Fruit fly (Drosophila melanogaster) whole organism, pupa: ENCODE results near the gene CG7458.

ENCODE experiments used
- CG10348 ChIP-seq: fragments of 200-800 bp; sonication (Bioruptor generic); IDR thresholded peaks from 2 replicates; pipeline ENCODE4 v1.3.6; 2022; ENCODE audit warnings: missing biosample characterization, missing genetic modification characterization
- CG12605 ChIP-seq: fragments of 200-800 bp; sonication (Bioruptor generic); IDR thresholded peaks from 2 replicates; pipeline ENCODE4 v1.3.6; 2022; ENCODE audit warnings: missing biosample characterization, missing genetic modification characterization
- CG13204 ChIP-seq: fragments of 200-800 bp; sonication (Bioruptor generic); optimal IDR thresholded peaks from 2 replicates; lab custom pipeline; 2018; ENCODE audit warnings: missing biosample characterization, mild to moderate bottlenecking, missing genetic modification characterization, moderate library complexity
- CG14655 ChIP-seq: fragments of 200-800 bp; sonication (Bioruptor generic); optimal IDR thresholded peaks from 3 replicates; lab custom pipeline; 2017; ENCODE audit warnings: mild to moderate bottlenecking, missing biosample characterization, missing genetic modification reagents, missing genetic modification characterization
- CG15710 ChIP-seq: fragments of 200-800 bp; sonication (Bioruptor generic); optimal IDR thresholded peaks from 2 replicates; lab custom pipeline; 2018; ENCODE audit warnings: missing biosample characterization, mild to moderate bottlenecking, missing genetic modification characterization, moderate library complexity
- CG17806 ChIP-seq: fragments of 200-800 bp; sonication (Bioruptor generic); optimal IDR thresholded peaks from 2 replicates; lab custom pipeline; 2018; ENCODE audit warnings: missing biosample characterization, mild to moderate bottlenecking, missing genetic modification characterization, moderate library complexity
- CG32121 ChIP-seq: fragments of 200-800 bp; sonication (Bioruptor generic); IDR thresholded peaks from 2 replicates; pipeline ENCODE4 v1.3.6; 2022; ENCODE audit warnings: missing biosample characterization, missing genetic modification characterization
- CG34367 ChIP-seq: fragments of 200-800 bp; sonication (Bioruptor generic); optimal IDR thresholded peaks from 2 replicates; lab custom pipeline; 2018; ENCODE audit warnings: missing biosample characterization, mild to moderate bottlenecking, missing genetic modification characterization
- CG4496 ChIP-seq: fragments of 200-800 bp; sonication (Bioruptor generic); IDR thresholded peaks from 3 replicates; pipeline ENCODE4 v1.3.6; 2022; ENCODE audit warnings: missing biosample characterization, missing genetic modification characterization
- CG8159 ChIP-seq: fragments of 200-800 bp; sonication (Bioruptor generic); optimal IDR thresholded peaks from 3 replicates; lab custom pipeline; 2018; ENCODE audit warnings: missing biosample characterization, mild to moderate bottlenecking, missing genetic modification characterization, moderate library complexity
- CG8301 ChIP-seq: fragments of 200-800 bp; sonication (Bioruptor generic); optimal IDR thresholded peaks from 2 replicates; lab custom pipeline; 2018; ENCODE audit warnings: missing biosample characterization, mild to moderate bottlenecking, missing genetic modification characterization
- CG9948 ChIP-seq: fragments of 200-800 bp; sonication (Bioruptor generic); optimal IDR thresholded peaks from 2 replicates; lab custom pipeline; 2018; ENCODE audit warnings: missing biosample characterization, mild to moderate bottlenecking, missing genetic modification characterization, moderate library complexity
- D1 ChIP-seq: fragments of 200-800 bp; sonication (Bioruptor generic); optimal IDR thresholded peaks from 2 replicates; lab custom pipeline; 2018; ENCODE audit warnings: missing biosample characterization, mild to moderate bottlenecking, missing genetic modification characterization, moderate library complexity
- EcR ChIP-seq: fragments of 200-800 bp; sonication (Bioruptor generic); optimal IDR thresholded peaks from 3 replicates; lab custom pipeline; 2019; ENCODE audit warnings: missing biosample characterization, missing genetic modification characterization, mild to moderate bottlenecking, moderate library complexity, missing genetic modification reagents
- Ets98B ChIP-seq: fragments of 200-800 bp; sonication (Bioruptor generic); IDR thresholded peaks from 2 replicates; pipeline ENCODE4 v1.3.6; 2022; ENCODE audit warnings: missing biosample characterization, missing genetic modification characterization
- Pif1A ChIP-seq: fragments of 200-800 bp; sonication (Bioruptor generic); optimal IDR thresholded peaks from 3 replicates; lab custom pipeline; 2016; ENCODE audit warnings: missing biosample characterization, missing genetic modification characterization
- Pif1B ChIP-seq: fragments of 200-800 bp; sonication (Bioruptor generic); optimal IDR thresholded peaks from 3 replicates; lab custom pipeline; 2016; ENCODE audit warnings: missing biosample characterization, missing genetic modification characterization
- Snoo ChIP-seq: fragments of 200-800 bp; sonication (Bioruptor generic); optimal IDR thresholded peaks from 3 replicates; lab custom pipeline; 2017; ENCODE audit warnings: missing biosample characterization, mild to moderate bottlenecking, missing genetic modification characterization, inconsistent platforms
- fd96Ca ChIP-seq: fragments of 200-800 bp; sonication (Bioruptor generic); IDR thresholded peaks from 3 replicates; pipeline ENCODE4 v1.3.6; 2022; ENCODE audit warnings: missing biosample characterization, missing genetic modification characterization
- gl ChIP-seq: fragments of 200-800 bp; sonication (Bioruptor generic); optimal IDR thresholded peaks from 2 replicates; lab custom pipeline; 2018; ENCODE audit warnings: missing biosample characterization, mild to moderate bottlenecking, missing genetic modification characterization
- rn ChIP-seq: fragments of 200-800 bp; sonication (Bioruptor generic); IDR thresholded peaks from 2 replicates; pipeline ENCODE4 v1.3.6; 2022; ENCODE audit warnings: missing biosample characterization, missing genetic modification characterization

The CG7458 gene

dm6 chr3L:21936152-21936551, 18.8 kb upstream of the CG7458 start:
- no peak for TF ChIP-seq gl (tag; lab: Kevin White, UChicago)
- TF ChIP-seq EcR (GFP tag; lab: Kevin White, UChicago) = no peak
- no peak for TF ChIP-seq CG8301
- TF ChIP-seq CG32121 (GFP tag; lab: Robert Waterston, UW) = no peak
- TF ChIP-seq Pif1B (GFP tag; lab: Kevin White, UChicago) = no peak
- no peak for TF ChIP-seq CG15710 (tag; lab: Kevin White, UChicago)
- TF ChIP-seq Ets98B = no peak
- TF ChIP-seq CG9948 (tag; lab: Kevin White, UChicago) = no peak
- TF ChIP-seq CG17806 (tag; lab: Kevin White, UChicago) = no peak
- no peak for TF ChIP-seq CG8159 (tag; lab: Kevin White, UChicago)
- no peak for TF ChIP-seq CG12605 (GFP tag; lab: Robert Waterston, UW)
- no peak for TF ChIP-seq D1 (tag; lab: Kevin White, UChicago)
- no peak for TF ChIP-seq CG13204 (GFP tag; lab: Kevin White, UChicago)
- no peak for TF ChIP-seq CG10348
- TF ChIP-seq fd96Ca (GFP tag; lab: Robert Waterston, UW) = no peak
- TF ChIP-seq CG4496 = no peak
- no peak for TF ChIP-seq CG14655 (GFP tag; lab: Kevin White, UChicago)
- TF ChIP-seq Pif1A (GFP tag; lab: Kevin White, UChicago) = no peak
- TF ChIP-seq Snoo (tag; lab: Kevin White, UChicago) = no peak

DNA sequence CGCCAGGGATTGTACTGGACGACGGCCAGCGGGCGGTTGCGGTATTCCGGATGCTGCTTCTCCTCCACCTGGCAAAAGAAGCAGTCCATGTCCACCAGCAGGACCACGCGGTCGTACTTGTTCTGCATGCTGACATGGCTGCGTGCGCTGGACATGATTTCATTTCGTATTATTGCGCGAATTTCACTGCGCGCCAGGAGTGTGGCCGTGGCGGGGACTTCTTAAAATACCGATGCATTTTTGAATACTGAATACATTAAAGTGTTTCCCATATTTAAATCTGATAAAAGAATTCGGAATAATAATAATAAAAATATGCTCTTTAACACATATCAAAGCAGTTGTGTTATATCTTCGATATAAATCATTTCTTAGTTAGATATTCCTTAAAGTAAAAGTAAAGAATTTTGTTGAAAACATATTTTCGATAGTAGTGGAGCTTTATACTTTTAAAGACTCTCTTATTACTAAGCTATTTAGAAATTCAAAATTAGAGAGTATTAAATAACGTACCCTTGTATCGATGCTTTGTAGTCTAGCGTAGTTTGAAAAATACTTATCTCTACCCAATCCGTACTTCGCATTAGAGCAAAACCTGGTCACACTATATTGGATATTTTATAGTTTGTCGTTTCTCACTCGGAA, 13.2 kb upstream of the CG7458 start, which contains the start of the genes PolH and CG14562:
TSS of gene PolH (minus strand) at position 198 of the 645 bp plus-strand sequence.
TSS of gene CG14562 (plus strand) at position 607 of the 645 bp plus-strand sequence.
- TF ChIP-seq EcR (GFP tag; lab: Kevin White, UChicago) = no peak
- no peak for TF ChIP-seq CG34367 (tag; lab: Kevin White, UChicago)
- no peak for TF ChIP-seq CG8301
- no peak for TF ChIP-seq Ets98B
- no peak for TF ChIP-seq rn (GFP tag; lab: Robert Waterston, UW)
- no peak for TF ChIP-seq CG12605 (GFP tag; lab: Robert Waterston, UW)
- no peak for TF ChIP-seq CG32121 (GFP tag; lab: Robert Waterston, UW)
- TF ChIP-seq CG17806 (tag; lab: Kevin White, UChicago) = no peak

DNA sequence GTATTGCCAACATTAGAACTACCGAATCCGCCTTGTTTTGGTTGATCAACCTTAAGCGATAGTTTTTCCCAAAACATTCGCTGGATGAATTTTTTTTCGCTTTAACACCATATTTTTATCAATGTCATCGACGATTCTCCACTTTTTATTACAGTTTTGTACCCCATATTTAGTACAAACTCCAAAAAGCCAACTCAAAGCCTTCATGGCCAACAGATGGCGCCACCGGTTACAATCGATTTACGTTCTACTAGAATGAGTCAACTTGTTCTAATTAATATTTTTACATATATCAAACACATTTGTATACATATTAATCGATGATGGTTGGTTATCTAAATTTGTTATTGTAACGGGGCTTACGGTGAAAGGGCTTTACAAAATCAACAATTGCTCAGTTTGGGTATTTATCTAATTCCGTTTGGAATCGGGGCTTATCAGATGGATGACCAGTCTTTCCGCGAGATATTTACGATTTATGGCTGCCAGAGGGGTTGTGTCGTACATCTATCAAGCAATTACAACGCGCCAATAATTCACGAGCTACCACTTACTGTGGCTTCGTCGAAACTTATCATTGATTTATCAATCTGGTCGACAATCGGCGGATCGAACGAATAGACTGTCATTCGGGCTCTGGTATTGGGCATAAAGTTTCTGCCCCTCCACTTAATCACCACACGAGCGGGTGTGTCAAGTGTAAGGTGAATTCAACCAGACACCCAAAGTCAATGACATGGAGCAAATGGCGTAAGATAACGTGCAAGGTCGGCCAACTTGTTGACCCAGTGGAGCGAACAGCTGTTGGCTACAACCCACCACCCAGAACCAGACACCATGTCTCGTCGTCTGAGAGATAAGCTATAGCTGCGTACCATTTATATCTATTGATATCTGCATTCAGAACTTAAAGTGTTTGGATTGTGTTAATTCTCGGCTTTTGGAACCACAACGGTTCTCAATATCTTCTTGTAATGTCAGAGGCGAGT, 1.6 kb upstream of the CG7458 start:
- TF ChIP-seq Ets98B (no peak), Pif1B (GFP tag; lab: Kevin White, UChicago) (no peak)

- TF ChIP-seq fd96Ca (GFP tag; lab: Robert Waterston, UW) = no peak
- no peak for TF ChIP-seq EcR (GFP tag; lab: Kevin White, UChicago)
- no peak for TF ChIP-seq CG14655 (GFP tag; lab: Kevin White, UChicago)
- no peak for TF ChIP-seq CG12605 (GFP tag; lab: Robert Waterston, UW)
- TF ChIP-seq CG13204 (GFP tag; lab: Kevin White, UChicago) = no peak
- no peak for TF ChIP-seq CG10348
- TF ChIP-seq Pif1B (GFP tag; lab: Kevin White, UChicago) = no peak
- no peak for TF ChIP-seq CG34367 (tag; lab: Kevin White, UChicago)
- TF ChIP-seq Ets98B = no peak
- TF ChIP-seq CG32121 (GFP tag; lab: Robert Waterston, UW) = no peak
- TF ChIP-seq CG15710 (tag; lab: Kevin White, UChicago) = no peak
These were observed 7.1 kb downstream of the CG7458 start, which contains the start of gene Chs2 for dm6 chr3L:21961892-21962518. TSS of gene Chs2 (plus strand) at chr3L:21962401.

- TF ChIP-seq CG34367 (tag; lab: Kevin White, UChicago) = no peak
- no peak for TF ChIP-seq EcR (GFP tag; lab: Kevin White, UChicago)
- TF ChIP-seq D1 (tag; lab: Kevin White, UChicago) = no peak
These were observed 8.4 kb downstream of the CG7458 start for dm6 chr3L:21963293-21963692.

DNA sequence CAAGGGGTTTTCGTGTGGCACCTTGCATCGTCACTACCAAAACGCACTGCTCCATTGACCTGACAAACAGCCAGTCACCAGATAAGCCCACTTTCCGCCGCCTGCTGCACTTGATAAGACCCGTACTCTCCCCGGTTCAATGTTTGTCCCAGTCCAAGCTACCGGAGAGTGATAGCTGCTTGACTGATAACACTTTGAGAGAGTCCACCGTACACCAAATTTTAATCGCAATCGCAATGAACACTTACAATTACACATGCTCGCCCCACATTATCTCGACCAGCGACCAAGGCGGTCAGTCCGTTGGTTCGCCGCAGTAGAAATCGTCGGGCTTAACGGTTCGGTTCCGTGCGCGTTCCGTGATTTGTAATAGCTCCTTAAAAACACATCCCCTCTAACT, 16.8 kb downstream of the CG7458 start, which contains the start of gene P5CS:
TSS of gene P5CS (plus strand) at position 268 of the 400 bp plus-strand sequence.
- TF ChIP-seq fd96Ca (GFP tag; lab: Robert Waterston, UW) (no peak), EcR (GFP tag; lab: Kevin White, UChicago) (peak; percentile 79), CG13204 (GFP tag; lab: Kevin White, UChicago) (peak; percentile 6)
